Fruit fly (Drosophila melanogaster): ENCODE results near the gene CG14451.

DNA sequence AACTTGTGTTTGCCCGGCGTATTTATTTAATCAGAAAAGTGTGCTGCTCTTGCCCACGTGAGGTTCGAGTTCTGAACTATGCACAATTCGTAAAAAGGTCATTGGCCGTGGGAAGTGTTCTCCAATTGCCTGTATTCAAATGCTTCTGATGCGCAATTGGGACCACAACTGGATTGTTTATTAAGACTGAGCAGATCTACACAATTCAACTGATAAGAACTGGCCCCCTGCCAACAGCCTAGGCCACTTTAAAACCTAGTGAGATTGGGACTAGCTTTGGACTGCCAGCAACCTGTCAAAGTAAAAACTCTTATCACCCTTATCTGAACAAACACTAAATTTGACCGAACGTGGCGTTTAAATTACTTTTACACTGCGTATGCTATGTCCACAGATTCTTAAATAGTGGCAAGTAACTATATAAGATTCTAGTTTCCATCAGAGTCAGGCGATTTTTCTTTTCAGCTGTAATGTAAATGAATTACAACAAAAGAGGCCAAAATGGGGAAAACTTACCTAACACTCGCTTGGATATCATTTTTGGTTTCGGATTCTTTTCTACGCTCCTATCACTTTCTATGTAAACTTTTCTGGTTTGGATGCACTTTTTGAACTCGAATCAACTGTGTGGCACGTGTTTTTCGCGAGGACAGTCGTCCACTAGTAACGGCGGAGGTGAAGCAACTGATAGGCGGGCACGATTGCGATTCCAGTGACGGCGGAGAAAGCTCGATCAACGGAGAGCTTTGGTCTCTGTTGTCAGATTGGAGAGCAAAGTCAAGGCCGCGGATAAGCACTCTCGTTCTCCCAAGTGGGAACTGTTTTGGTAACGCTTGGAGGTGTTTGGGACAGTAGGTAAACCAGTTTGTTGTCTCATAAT is 16.1 kb upstream of the CG14451 start, which contains the start of gene CG11241:
- TF ChIP-seq psq (optimal IDR thresholded peaks at IDR 0.05) (no peak), pan (optimal IDR thresholded peaks at IDR 0.05) (no peak), CG8478 (optimal IDR thresholded peaks at IDR 0.05) (no peak), Dll (optimal IDR thresholded peaks at IDR 0.05) (no peak), EcR (GFP tag; optimal IDR thresholded peaks at IDR 0.05) (no peak), usp (GFP tag; optimal IDR thresholded peaks at IDR 0.05) (no peak)

Measured in whole organism.